Worm (Caenorhabditis elegans) whole organism, late embryonic: ENCODE data around the gene col-120.

Source experiments
- C38D4.7 ChIP-seq: fragments of 200-800 bp; sonication (Bioruptor generic); optimal IDR thresholded peaks from 2 replicates; lab custom pipeline; 2018; ENCODE audit warnings: mild to moderate bottlenecking, missing genetic modification characterization, moderate library complexity, missing compliant biosample characterization
- F13H6.1 ChIP-seq: sonication (generic microtip); optimal IDR thresholded peaks from 2 replicates; lab custom pipeline; 2016; ENCODE audit warnings: missing genetic modification characterization, missing compliant biosample characterization
- Y22D7AL.16 ChIP-seq: sonication (generic microtip); optimal IDR thresholded peaks from 2 replicates; lab custom pipeline; 2016; ENCODE audit warnings: missing genetic modification characterization, missing compliant biosample characterization
- ama-1 ChIP-seq: fragments of 150-350 bp; optimal IDR thresholded peaks from 2 replicates; lab custom pipeline; 2014
- ceh-18 ChIP-seq: sonication (generic microtip); optimal IDR thresholded peaks from 2 replicates; lab custom pipeline; 2016; ENCODE audit warnings: missing genetic modification characterization, missing compliant biosample characterization
- ceh-19 ChIP-seq: fragments of 200-800 bp; sonication (Bioruptor generic); optimal IDR thresholded peaks from 2 replicates; lab custom pipeline; 2018; ENCODE audit warnings: mild to moderate bottlenecking, missing genetic modification characterization, missing compliant biosample characterization
- ceh-2 ChIP-seq: sonication (generic microtip); optimal IDR thresholded peaks from 2 replicates; lab custom pipeline; 2016; ENCODE audit warnings: missing genotype, missing genetic modification characterization, missing compliant biosample characterization
- ceh-24 ChIP-seq: sonication (generic microtip); optimal IDR thresholded peaks from 2 replicates; lab custom pipeline; 2016; ENCODE audit warnings: mild to moderate bottlenecking, missing genetic modification characterization, missing compliant biosample characterization
- ceh-31 ChIP-seq: sonication (generic microtip); optimal IDR thresholded peaks from 2 replicates; lab custom pipeline; 2016; ENCODE audit warnings: missing genetic modification characterization, missing compliant biosample characterization
- ceh-34 ChIP-seq: sonication (generic microtip); optimal IDR thresholded peaks from 2 replicates; lab custom pipeline; 2016; ENCODE audit warnings: mild to moderate bottlenecking, missing genetic modification characterization, missing compliant biosample characterization
- ceh-45 ChIP-seq: fragments of 200-800 bp; sonication (Bioruptor generic); IDR thresholded peaks from 2 replicates; pipeline ENCODE4 v1.3.6; 2022; ENCODE audit warnings: missing genetic modification reagents, missing genetic modification characterization, missing compliant biosample characterization
- ceh-48 ChIP-seq: sonication (generic microtip); optimal IDR thresholded peaks from 2 replicates; lab custom pipeline; 2016; ENCODE audit warnings: missing genetic modification characterization, inconsistent platforms, missing compliant biosample characterization
- ceh-9 ChIP-seq: sonication (generic microtip); optimal IDR thresholded peaks from 2 replicates; lab custom pipeline; 2016; ENCODE audit warnings: mild to moderate bottlenecking, missing genetic modification characterization, inconsistent platforms, missing compliant biosample characterization
- che-1 ChIP-seq: sonication (generic microtip); optimal IDR thresholded peaks from 2 replicates; lab custom pipeline; 2016; ENCODE audit warnings: mild to moderate bottlenecking, missing genetic modification characterization, missing compliant biosample characterization
- dmd-4 ChIP-seq: sonication (generic microtip); optimal IDR thresholded peaks from 2 replicates; lab custom pipeline; 2016; ENCODE audit warnings: borderline replicate concordance, missing genetic modification characterization, missing compliant biosample characterization
- dve-1 ChIP-seq: sonication (generic microtip); optimal IDR thresholded peaks from 2 replicates; lab custom pipeline; 2017; ENCODE audit warnings: antibody characterized with exemption, mild to moderate bottlenecking, missing genetic modification characterization, missing compliant biosample characterization
- elt-4 ChIP-seq: sonication (generic microtip); optimal IDR thresholded peaks from 2 replicates; lab custom pipeline; 2016; ENCODE audit warnings: missing genetic modification characterization, missing compliant biosample characterization
- fax-1 ChIP-seq: sonication (generic microtip); optimal IDR thresholded peaks from 2 replicates; lab custom pipeline; 2016; ENCODE audit warnings: missing genotype, missing genetic modification characterization, missing compliant biosample characterization
- fkh-10 ChIP-seq: fragments of 150-350 bp; optimal IDR thresholded peaks from 2 replicates; lab custom pipeline; 2014; ENCODE audit warnings: missing biosample characterization, missing genetic modification reagents, missing genetic modification characterization
- fkh-6 ChIP-seq: sonication (generic microtip); optimal IDR thresholded peaks from 2 replicates; lab custom pipeline; 2016; ENCODE audit warnings: missing genetic modification characterization, missing compliant biosample characterization
- gmeb-2 ChIP-seq: sonication (generic microtip); optimal IDR thresholded peaks from 2 replicates; lab custom pipeline; 2016; ENCODE audit warnings: missing genetic modification characterization, inconsistent platforms, missing compliant biosample characterization
- hlh-13 ChIP-seq: fragments of 200-800 bp; sonication (Bioruptor generic); optimal IDR thresholded peaks from 2 replicates; lab custom pipeline; 2018; ENCODE audit warnings: mild to moderate bottlenecking, missing genetic modification characterization, missing compliant biosample characterization
- hlh-15 ChIP-seq: sonication (generic microtip); optimal IDR thresholded peaks from 2 replicates; lab custom pipeline; 2016; ENCODE audit warnings: missing genetic modification characterization, missing compliant biosample characterization
- hlh-6 ChIP-seq: sonication (generic microtip); optimal IDR thresholded peaks from 2 replicates; lab custom pipeline; 2016; ENCODE audit warnings: missing genotype, missing genetic modification characterization, missing compliant biosample characterization
- hlh-8 ChIP-seq: sonication (generic microtip); optimal IDR thresholded peaks from 2 replicates; lab custom pipeline; 2016; ENCODE audit warnings: missing genotype, missing genetic modification characterization, missing compliant biosample characterization
- lim-6 ChIP-seq: sonication (generic microtip); optimal IDR thresholded peaks from 2 replicates; lab custom pipeline; 2016; ENCODE audit warnings: missing genetic modification characterization, missing compliant biosample characterization
- lin-11 ChIP-seq: fragments of 200-800 bp; sonication (Bioruptor generic); optimal IDR thresholded peaks from 2 replicates; lab custom pipeline; 2018; ENCODE audit warnings: mild to moderate bottlenecking, missing genetic modification characterization, missing compliant biosample characterization
- madf-2 ChIP-seq: sonication (generic microtip); optimal IDR thresholded peaks from 2 replicates; lab custom pipeline; 2017; ENCODE audit warnings: missing genetic modification characterization, missing compliant biosample characterization
- mec-3 ChIP-seq: sonication (generic microtip); optimal IDR thresholded peaks from 2 replicates; lab custom pipeline; 2016; ENCODE audit warnings: borderline replicate concordance, missing genetic modification characterization, missing compliant biosample characterization
- nfya-1 ChIP-seq: sonication (generic microtip); optimal IDR thresholded peaks from 2 replicates; lab custom pipeline; 2017; ENCODE audit warnings: missing genetic modification characterization, mild to moderate bottlenecking, missing compliant biosample characterization, antibody characterized with exemption, moderate library complexity
- nhr-232 ChIP-seq: sonication (generic microtip); optimal IDR thresholded peaks from 2 replicates; lab custom pipeline; 2016; ENCODE audit warnings: missing genetic modification characterization, missing compliant biosample characterization
- pha-2 ChIP-seq: sonication (generic microtip); optimal IDR thresholded peaks from 2 replicates; lab custom pipeline; 2017; ENCODE audit warnings: mild to moderate bottlenecking, missing genetic modification characterization, missing compliant biosample characterization
- pqm-1 ChIP-seq: sonication (generic microtip); optimal IDR thresholded peaks from 2 replicates; lab custom pipeline; 2016; ENCODE audit warnings: missing genetic modification characterization, missing compliant biosample characterization
- pros-1 ChIP-seq: fragments of 150-350 bp; optimal IDR thresholded peaks from 2 replicates; lab custom pipeline; 2014; ENCODE audit warnings: missing biosample characterization, missing genetic modification reagents, missing genetic modification characterization
- ref-2 ChIP-seq: sonication (generic microtip); optimal IDR thresholded peaks from 2 replicates; lab custom pipeline; 2016; ENCODE audit warnings: missing genetic modification characterization, missing compliant biosample characterization
- rnt-1 ChIP-seq: sonication (generic microtip); optimal IDR thresholded peaks from 2 replicates; lab custom pipeline; 2016; ENCODE audit warnings: missing genetic modification characterization, missing compliant biosample characterization
- sdc-2 ChIP-seq: sonication (generic microtip); optimal IDR thresholded peaks from 2 replicates; lab custom pipeline; 2016; ENCODE audit warnings: missing genotype, missing genetic modification characterization, missing compliant biosample characterization
- sox-2 ChIP-seq: fragments of 200-800 bp; sonication (Bioruptor generic); IDR thresholded peaks from 2 replicates; pipeline ENCODE4 v1.3.6; 2022; ENCODE audit warnings: missing genetic modification reagents, missing genetic modification characterization, missing compliant biosample characterization
- tbx-2 ChIP-seq: sonication (generic microtip); optimal IDR thresholded peaks from 2 replicates; lab custom pipeline; 2016; ENCODE audit warnings: missing genetic modification characterization, missing compliant biosample characterization
- unc-55 ChIP-seq: sonication (generic microtip); optimal IDR thresholded peaks from 2 replicates; lab custom pipeline; 2017; ENCODE audit warnings: missing biosample characterization, missing genetic modification reagents, missing genetic modification characterization
- ztf-16 ChIP-seq: sonication (generic microtip); optimal IDR thresholded peaks from 2 replicates; lab custom pipeline; 2017; ENCODE audit warnings: missing genetic modification characterization, missing compliant biosample characterization

col-120 gene

ce11 chrIV:9263812-9264320 lies 2.3 kb upstream of the col-120 start, which contains the start of gene flh-1:
Gene flh-1, minus strand, starts transcription at chrIV:9264270.
- TF ChIP-seq hlh-8 (tag; lab: Kevin White, UChicago) (no peak), ref-2 (peak; percentile 47), ama-1 (lab: Kevin White, UChicago) (no peak), lim-6 (tag; lab: Kevin White, UChicago) (no peak), fkh-10 (GFP tag; lab: Kevin White, UChicago) (no peak), ceh-48 (no peak), ceh-9 (tag; lab: Kevin White, UChicago) (no peak), hlh-15 (tag; lab: Kevin White, UChicago) (no peak), hlh-6 (peak; percentile 21), gmeb-2 (tag; lab: Kevin White, UChicago) (no peak), ceh-18 (no peak), ceh-2 (tag; lab: Kevin White, UChicago) (peak; percentile 30), nfya-1 (tag; lab: Kevin White, UChicago) (peak; percentile 31), sdc-2 (tag; lab: Kevin White, UChicago) (peak; percentile 58), nhr-232 (tag; lab: Kevin White, UChicago) (no peak), ceh-34 (peak; percentile 28), ceh-24 (tag; lab: Kevin White, UChicago) (no peak), unc-55 (GFP tag; lab: Kevin White, UChicago) (peak; percentile 12), ceh-19 (GFP tag; lab: Kevin White, UChicago) (no peak), madf-2 (tag; lab: Kevin White, UChicago) (no peak), pha-2 (tag; lab: Kevin White, UChicago) (no peak), hlh-13 (no peak), ceh-31 (tag; lab: Kevin White, UChicago) (peak; percentile 37), fkh-6 (no peak), che-1 (no peak), pqm-1 (tag; lab: Kevin White, UChicago) (no peak), C38D4.7 (GFP tag; lab: Kevin White, UChicago) (no peak), rnt-1 (tag; lab: Kevin White, UChicago) (no peak), sox-2 (GFP tag; lab: Robert Waterston, UW) (no peak), tbx-2 (tag; lab: Kevin White, UChicago) (peak; percentile 58), fax-1 (tag; lab: Kevin White, UChicago) (no peak), Y22D7AL.16 (tag; lab: Kevin White, UChicago) (no peak), pros-1 (no peak), F13H6.1 (tag; lab: Kevin White, UChicago) (no peak)

- TF ChIP-seq lim-6 (tag; lab: Kevin White, UChicago) (no peak), ztf-16 (tag; lab: Kevin White, UChicago) (no peak), lin-11 (tag; lab: Kevin White, UChicago) (no peak), pqm-1 (tag; lab: Kevin White, UChicago) (no peak), ceh-48 (no peak), elt-4 (tag; lab: Kevin White, UChicago) (no peak), dve-1 (tag; lab: Kevin White, UChicago) (no peak), ceh-45 (GFP tag; lab: Robert Waterston, UW) (no peak), F13H6.1 (tag; lab: Kevin White, UChicago) (no peak)
Measured at ce11 chrIV:9262295-9262694, 708 bp upstream of the col-120 start.

DNA sequence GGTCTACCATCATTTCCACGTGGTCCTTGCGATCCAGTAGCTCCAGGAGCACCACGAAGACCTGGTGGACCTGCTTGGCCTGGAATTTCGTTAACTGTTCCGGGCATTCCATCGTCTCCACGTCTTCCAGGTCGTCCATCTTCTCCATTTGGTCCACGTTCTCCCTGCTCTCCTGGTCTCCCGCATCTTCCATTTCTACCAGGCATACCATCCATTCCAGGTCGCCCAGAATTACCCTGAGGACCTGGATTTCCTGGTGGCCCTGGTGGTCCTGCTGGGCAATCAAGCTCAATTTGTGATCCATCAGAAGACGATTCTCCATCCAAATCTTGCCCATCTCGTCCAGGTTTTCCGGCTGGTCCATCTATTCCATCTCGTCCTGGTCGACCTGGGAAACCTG lies 761 bp downstream of the col-120 start:
- TF ChIP-seq mec-3 (tag; lab: Kevin White, UChicago) (peak; percentile 27), dmd-4 (tag; lab: Kevin White, UChicago) (no peak), elt-4 (tag; lab: Kevin White, UChicago) (peak; percentile 86)
